Fruit fly (Drosophila melanogaster) whole organism, embryonic: ENCODE data around the gene Sgt1.

Experiments used
- Ada2b ChIP-seq: fragments of 200-800 bp; sonication (Bioruptor generic); IDR thresholded peaks from 2 replicates; pipeline ENCODE4 v1.3.6; 2022; ENCODE audit warnings: missing biosample characterization, missing genetic modification characterization
- Adf1 ChIP-seq: fragments of 200-800 bp; sonication (Bioruptor generic); IDR thresholded peaks from 2 replicates; pipeline ENCODE4 v1.3.6; 2022; ENCODE audit warnings: missing biosample characterization, missing genetic modification characterization
- CG10147 ChIP-seq: fragments of 200-800 bp; sonication (Bioruptor generic); optimal IDR thresholded peaks from 2 replicates; lab custom pipeline; 2019; ENCODE audit warnings: missing biosample characterization, mild to moderate bottlenecking, missing genetic modification characterization, moderate library complexity
- CG10321 ChIP-seq: fragments of 200-800 bp; sonication (Bioruptor generic); IDR thresholded peaks from 2 replicates; pipeline ENCODE4 v1.3.6; 2022; ENCODE audit warnings: missing biosample characterization, missing genetic modification characterization
- CG15479 ChIP-seq: fragments of 200-800 bp; sonication (Bioruptor generic); optimal IDR thresholded peaks from 3 replicates; lab custom pipeline; 2019; ENCODE audit warnings: missing biosample characterization, mild to moderate bottlenecking, missing genetic modification characterization, moderate library complexity
- CG18011 ChIP-seq: fragments of 200-800 bp; sonication (Bioruptor generic); optimal IDR thresholded peaks from 2 replicates; lab custom pipeline; 2017; ENCODE audit warnings: missing biosample characterization, missing genetic modification characterization, mild to moderate bottlenecking, moderate library complexity, missing genotype
- CG18764 ChIP-seq: fragments of 200-800 bp; sonication (Bioruptor generic); optimal IDR thresholded peaks from 3 replicates; lab custom pipeline; 2016; ENCODE audit warnings: missing biosample characterization, missing genetic modification characterization
- CG2129 ChIP-seq: fragments of 200-800 bp; sonication (Bioruptor generic); IDR thresholded peaks from 2 replicates; pipeline ENCODE4 v1.3.6; 2022; ENCODE audit warnings: missing biosample characterization, missing genetic modification characterization; ENCODE audit not compliant: partially characterized antibody
- CG2678 ChIP-seq: fragments of 200-800 bp; sonication (Bioruptor generic); optimal IDR thresholded peaks from 3 replicates; lab custom pipeline; 2019; ENCODE audit warnings: missing biosample characterization, mild to moderate bottlenecking, missing genetic modification characterization, moderate library complexity
- CG30403 ChIP-seq: fragments of 200-800 bp; sonication (Bioruptor generic); optimal IDR thresholded peaks from 3 replicates; lab custom pipeline; 2016; ENCODE audit warnings: missing biosample characterization, missing genetic modification characterization
- CG34422 ChIP-seq: fragments of 200-800 bp; sonication (Bioruptor generic); IDR thresholded peaks from 3 replicates; pipeline ENCODE4 v1.3.6; 2022; ENCODE audit warnings: missing biosample characterization, missing genetic modification characterization
- CG6683 ChIP-seq: fragments of 200-800 bp; sonication (Bioruptor generic); optimal IDR thresholded peaks from 2 replicates; lab custom pipeline; 2017; ENCODE audit warnings: missing biosample characterization, mild to moderate bottlenecking, missing genetic modification characterization, missing genetic modification reagents
- CG6791 ChIP-seq: fragments of 200-800 bp; sonication (Bioruptor generic); IDR thresholded peaks from 3 replicates; pipeline ENCODE4 v1.3.6; 2022; ENCODE audit warnings: missing biosample characterization, missing genetic modification characterization; ENCODE audit not compliant: partially characterized antibody
- CG7357 ChIP-seq: fragments of 200-800 bp; sonication (Bioruptor generic); IDR thresholded peaks from 3 replicates; pipeline ENCODE4 v1.3.6; 2022; ENCODE audit warnings: missing biosample characterization, missing genetic modification characterization
- CG7372 ChIP-seq: fragments of 200-800 bp; sonication (Bioruptor generic); IDR thresholded peaks from 2 replicates; pipeline ENCODE4 v1.3.6; 2022; ENCODE audit warnings: missing biosample characterization, missing genetic modification characterization
- CG7556 ChIP-seq: fragments of 200-800 bp; sonication (Bioruptor generic); optimal IDR thresholded peaks from 2 replicates; lab custom pipeline; 2017; ENCODE audit warnings: missing biosample characterization, mild to moderate bottlenecking, missing genetic modification characterization
- CG7786 ChIP-seq: fragments of 200-800 bp; sonication (Bioruptor generic); optimal IDR thresholded peaks from 2 replicates; lab custom pipeline; 2016; ENCODE audit warnings: missing biosample characterization, missing genetic modification characterization
- CG8765 ChIP-seq: fragments of 200-800 bp; sonication (Bioruptor generic); IDR thresholded peaks from 2 replicates; pipeline ENCODE4 v1.3.6; 2022; ENCODE audit warnings: missing biosample characterization, missing genetic modification characterization
- Dad ChIP-seq: fragments of 200-800 bp; sonication (Bioruptor generic); optimal IDR thresholded peaks from 3 replicates; lab custom pipeline; 2016; ENCODE audit warnings: missing biosample characterization, missing genetic modification characterization
- ERR ChIP-seq: fragments of 200-800 bp; sonication (Bioruptor generic); optimal IDR thresholded peaks from 2 replicates; lab custom pipeline; 2016; ENCODE audit warnings: missing biosample characterization, missing genetic modification characterization
- Elba2 ChIP-seq: fragments of 200-800 bp; sonication (Bioruptor generic); optimal IDR thresholded peaks from 3 replicates; lab custom pipeline; 2016; ENCODE audit warnings: missing biosample characterization, missing genetic modification characterization
- Myb ChIP-seq: fragments of 200-800 bp; sonication (Bioruptor generic); optimal IDR thresholded peaks from 2 replicates; lab custom pipeline; 2016; ENCODE audit warnings: missing biosample characterization, missing genetic modification characterization
- NC2β ChIP-seq: fragments of 200-800 bp; sonication (Bioruptor generic); optimal IDR thresholded peaks from 2 replicates; lab custom pipeline; 2016; ENCODE audit warnings: missing biosample characterization, missing genetic modification characterization
- Nf-YB ChIP-seq: fragments of 200-800 bp; sonication (Bioruptor generic); optimal IDR thresholded peaks from 3 replicates; lab custom pipeline; 2019; ENCODE audit warnings: missing biosample characterization, mild to moderate bottlenecking, missing genetic modification characterization, moderate library complexity
- Rfx ChIP-seq: fragments of 200-800 bp; sonication (Bioruptor generic); IDR thresholded peaks from 2 replicates; pipeline ENCODE4 v1.3.6; 2022; ENCODE audit warnings: missing biosample characterization, missing genetic modification characterization
- Sox100B ChIP-seq: fragments of 200-800 bp; sonication (Bioruptor generic); optimal IDR thresholded peaks from 3 replicates; lab custom pipeline; 2018; ENCODE audit warnings: missing biosample characterization, mild to moderate bottlenecking, missing genetic modification characterization
- Tbp ChIP-seq: fragments of >200 bp; optimal IDR thresholded peaks from 2 replicates; lab custom pipeline; 2018; ENCODE audit warnings: missing biosample characterization, missing genetic modification characterization
- Trl ChIP-seq, 3 experiments: fragments of >200 bp in 2 of 3; fragments of 200-800 bp in 1 of 3; sonication (Bioruptor generic) in 1 of 3; optimal IDR thresholded peaks; 2 replicates in 1 of 3; 3 replicates in 2 of 3; lab custom pipeline; 2016 to 2017; ENCODE audit warnings: missing biosample characterization in 1 of 3, missing genetic modification characterization in 1 of 3
- ind ChIP-seq: fragments of 200-800 bp; sonication (Bioruptor generic); optimal IDR thresholded peaks from 3 replicates; lab custom pipeline; 2016; ENCODE audit warnings: missing biosample characterization, missing genetic modification characterization
- insv ChIP-seq, 2 experiments: fragments of 200-800 bp; sonication (Bioruptor generic); optimal IDR thresholded peaks; 3 replicates each; lab custom pipeline; 2016 to 2018; ENCODE audit warnings: missing biosample characterization in 2 of 2, missing genetic modification characterization in 2 of 2
- kni ChIP-seq: fragments of 200-800 bp; sonication (Bioruptor generic); optimal IDR thresholded peaks from 3 replicates; lab custom pipeline; 2017; ENCODE audit warnings: mild to moderate bottlenecking, missing biosample characterization, missing genetic modification reagents, missing genetic modification characterization
- lab ChIP-seq: fragments of 200-800 bp; sonication (Bioruptor generic); optimal IDR thresholded peaks from 3 replicates; lab custom pipeline; 2017; ENCODE audit warnings: missing biosample characterization, missing genetic modification characterization, mild to moderate bottlenecking, moderate library complexity, missing genetic modification reagents
- nerfin-1 ChIP-seq: fragments of 200-800 bp; sonication (Bioruptor generic); optimal IDR thresholded peaks from 3 replicates; lab custom pipeline; 2019; ENCODE audit warnings: missing biosample characterization, mild to moderate bottlenecking, missing genetic modification characterization, moderate library complexity
- nerfin-2 ChIP-seq: fragments of 200-800 bp; sonication (Bioruptor generic); IDR thresholded peaks from 2 replicates; pipeline ENCODE4 v1.3.6; 2022; ENCODE audit warnings: missing biosample characterization, missing genetic modification characterization; ENCODE audit not compliant: partially characterized antibody
- otp ChIP-seq: fragments of 200-800 bp; sonication (Bioruptor generic); IDR thresholded peaks from 3 replicates; pipeline ENCODE4, ENCODE4 v1.3.6; 2022; ENCODE audit warnings: missing biosample characterization, missing genetic modification characterization
- pfk ChIP-seq: fragments of 200-800 bp; sonication (Bioruptor generic); optimal IDR thresholded peaks from 2 replicates; lab custom pipeline; 2018; ENCODE audit warnings: missing biosample characterization, mild to moderate bottlenecking, missing genetic modification characterization, moderate library complexity
- pzg ChIP-seq: fragments of 200-800 bp; sonication (Bioruptor generic); optimal IDR thresholded peaks from 3 replicates; lab custom pipeline; 2018; ENCODE audit warnings: missing biosample characterization, mild to moderate bottlenecking, missing genetic modification characterization, moderate library complexity
- sc ChIP-seq, 3 experiments: fragments of >200 bp in 2 of 3; fragments of 200-800 bp in 1 of 3; sonication (Bioruptor generic) in 1 of 3; optimal IDR thresholded peaks; 2 replicates in 2 of 3; 3 replicates in 1 of 3; lab custom pipeline; 2017; ENCODE audit warnings: mild to moderate bottlenecking in 1 of 3, missing biosample characterization in 1 of 3, missing genetic modification characterization in 1 of 3, missing genetic modification reagents in 1 of 3
- sr ChIP-seq: fragments of 200-800 bp; sonication (Bioruptor generic); IDR thresholded peaks from 3 replicates; pipeline ENCODE4 v1.3.6; 2022; ENCODE audit warnings: missing biosample characterization, missing genetic modification characterization
- tll ChIP-seq, 2 experiments: fragments of 200-800 bp in 1 of 2; fragments of >200 bp in 1 of 2; sonication (Bioruptor generic) in 1 of 2; optimal IDR thresholded peaks; 2 replicates each; lab custom pipeline; 2017 to 2019; ENCODE audit warnings: missing biosample characterization in 2 of 2, missing genetic modification characterization in 2 of 2, mild to moderate bottlenecking in 1 of 2, moderate library complexity in 1 of 2
- unc-4 ChIP-seq: fragments of 200-800 bp; sonication (Bioruptor generic); IDR thresholded peaks from 2 replicates; pipeline ENCODE4 v1.3.6; 2022; ENCODE audit warnings: missing biosample characterization, missing genetic modification characterization; ENCODE audit not compliant: partially characterized antibody
- zen ChIP-seq: fragments of 200-800 bp; sonication (Bioruptor generic); optimal IDR thresholded peaks from 3 replicates; lab custom pipeline; 2018; ENCODE audit warnings: missing biosample characterization, mild to moderate bottlenecking, missing genetic modification characterization, moderate library complexity

Gene Sgt1

DNA sequence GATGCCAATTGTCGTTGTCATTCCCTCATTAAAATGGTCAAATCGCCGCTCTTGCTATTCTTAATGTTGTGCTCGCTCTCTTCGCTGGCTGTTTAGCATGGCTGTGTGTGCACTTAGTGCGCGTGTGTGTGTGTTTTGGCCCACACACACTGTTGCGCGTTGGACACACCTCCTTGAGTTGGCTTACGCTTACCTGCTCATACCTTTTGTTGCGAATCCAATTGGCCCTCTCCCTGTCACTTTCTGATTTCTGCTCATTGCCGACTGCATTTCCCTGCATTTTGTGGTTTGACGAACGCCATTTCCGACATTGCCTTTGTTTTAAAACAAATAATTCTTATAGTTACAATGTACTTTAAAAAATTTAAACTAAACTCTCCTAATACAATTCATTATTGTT is 29.9 kb upstream of the Sgt1 start:
- TF ChIP-seq insv (GFP tag; optimal IDR thresholded peaks at IDR 0.05; lab: Kevin White, UChicago) (peak in 1 of 2 experiments; percentile 8), tll (GFP tag; optimal IDR thresholded peaks at IDR 0.05; lab: Kevin White, UChicago) (peak in 1 of 2 experiments; percentile 27), CG15479 (GFP tag; lab: Kevin White, UChicago) (peak; percentile 41), unc-4 (no peak), Elba2 (GFP tag; lab: Kevin White, UChicago) (peak; percentile 93), CG7372 (GFP tag; lab: Robert Waterston, UW) (0 out of 2 replicates have a peak, but pooled peaks have one; percentile 3), Tbp (no peak), zen (tag; lab: Kevin White, UChicago) (peak; percentile 44), nerfin-1 (tag; lab: Kevin White, UChicago) (no peak)

DNA sequence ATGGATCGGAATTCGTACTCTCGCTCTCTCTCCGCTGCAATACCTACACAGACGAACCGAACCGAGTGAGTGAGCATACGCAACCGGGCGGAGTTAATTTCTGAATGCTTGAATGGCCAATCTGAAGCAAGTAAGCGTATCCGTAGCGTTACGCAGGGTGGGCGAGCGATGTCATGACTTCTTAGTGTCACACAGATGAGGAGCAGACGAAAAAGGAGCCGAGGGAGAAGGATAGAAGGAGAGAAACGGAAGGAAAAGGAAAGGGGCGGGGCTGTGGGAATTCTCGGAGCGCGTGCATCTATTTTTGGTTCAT is 29.4 kb upstream of the Sgt1 start:
- TF ChIP-seq CG2129 (no peak), lab (GFP tag; lab: Kevin White, UChicago) (no peak), Sox100B (no peak), CG18764 (GFP tag; lab: Kevin White, UChicago) (no peak), CG6683 (no peak), sr (GFP tag; lab: Robert Waterston, UW) (peak; percentile 78; the same call in 2 of the 3 replicates), NC2β (GFP tag; lab: Kevin White, UChicago) (no peak), Trl (optimal IDR thresholded peaks at IDR 0.05; lab: Kevin White, UChicago) (peak in 1 of 2 experiments; percentile 54), Trl (GFP tag; optimal IDR thresholded peaks at IDR 0.05; lab: Kevin White, UChicago) (no peak), ERR (GFP tag; lab: Kevin White, UChicago) (no peak), Rfx (GFP tag; lab: Robert Waterston, UW) (no peak), pzg (GFP tag; lab: Kevin White, UChicago) (no peak), CG7357 (0 out of 3 replicates have a peak, but pooled peaks have one; percentile 4), CG18011 (GFP tag; lab: Kevin White, UChicago) (no peak), Nf-YB (peak; percentile 91), Adf1 (GFP tag; lab: Robert Waterston, UW) (no peak), ind (GFP tag; lab: Kevin White, UChicago) (no peak), kni (no peak), sc (optimal IDR thresholded peaks at IDR 0.05; lab: Kevin White, UChicago) (no peak), sc (GFP tag; optimal IDR thresholded peaks at IDR 0.05; lab: Kevin White, UChicago) (no peak), CG7556 (peak; percentile 31), pfk (no peak), Ada2b (no peak), otp (GFP tag; lab: Robert Waterston, UW) (no peak), CG8765 (GFP tag; lab: Robert Waterston, UW) (no peak), CG2678 (tag; lab: Kevin White, UChicago) (no peak), nerfin-2 (GFP tag; lab: Robert Waterston, UW) (no peak), CG10321 (GFP tag; lab: Robert Waterston, UW) (no peak), Dad (GFP tag; lab: Kevin White, UChicago) (no peak), Myb (GFP tag; lab: Kevin White, UChicago) (no peak), CG6791 (GFP tag; lab: Robert Waterston, UW) (peak; percentile 19; the same call in 1 of the 3 replicates), CG7786 (GFP tag; lab: Kevin White, UChicago) (no peak), CG34422 (GFP tag; lab: Robert Waterston, UW) (no peak), CG30403 (peak; percentile 19), CG10147 (no peak)
